Worm (Caenorhabditis elegans): Measurements from ENCODE around the gene C44H9.5.

The C44H9.5 gene

ce11 chrV:12814481-12814882, 35.2 kb downstream of the C44H9.5 start (continued):
- TF ChIP-seq elt-2 (tag; optimal IDR thresholded peaks at IDR 0.05) (no peak), snpc-4 (tag; optimal IDR thresholded peaks at IDR 0.05) (peak; percentile 28), nhr-11 (tag; optimal IDR thresholded peaks at IDR 0.05) (peak; percentile 9), nhr-71 (tag; optimal IDR thresholded peaks at IDR 0.05) (peak; percentile 87), ztf-4 (tag; optimal IDR thresholded peaks at IDR 0.05) (peak; percentile 38)

ce11 chrV:12814022-12814421, 35.6 kb downstream of the C44H9.5 start, which contains the start of gene ZC443.3:
ZC443.3 (minus strand) TSS chrV:12814122.
- peak; percentile 31 for TF ChIP-seq pag-3 (tag; optimal IDR thresholded peaks at IDR 0.05; ENCODE audit: borderline replicate concordance, insufficient read depth)
- no peak for TF ChIP-seq nhr-84 (tag; optimal IDR thresholded peaks at IDR 0.05)
- TF ChIP-seq sox-4 (tag; optimal IDR thresholded peaks at IDR 0.05), result no peak
- no peak for TF ChIP-seq ztf-11 (tag; optimal IDR thresholded peaks at IDR 0.05)
- no peak for TF ChIP-seq C16A3.4 (tag; optimal IDR thresholded peaks at IDR 0.05)
- TF ChIP-seq swsn-7 (tag; optimal IDR thresholded peaks at IDR 0.05), result no peak
- TF ChIP-seq sptf-1 (tag; optimal IDR thresholded peaks at IDR 0.05), result no peak
- TF ChIP-seq blmp-1 (tag; optimal IDR thresholded peaks at IDR 0.05), result peak; percentile 82
- no peak for TF ChIP-seq lin-13 (GFP tag; optimal IDR thresholded peaks at IDR 0.05)

DNA sequence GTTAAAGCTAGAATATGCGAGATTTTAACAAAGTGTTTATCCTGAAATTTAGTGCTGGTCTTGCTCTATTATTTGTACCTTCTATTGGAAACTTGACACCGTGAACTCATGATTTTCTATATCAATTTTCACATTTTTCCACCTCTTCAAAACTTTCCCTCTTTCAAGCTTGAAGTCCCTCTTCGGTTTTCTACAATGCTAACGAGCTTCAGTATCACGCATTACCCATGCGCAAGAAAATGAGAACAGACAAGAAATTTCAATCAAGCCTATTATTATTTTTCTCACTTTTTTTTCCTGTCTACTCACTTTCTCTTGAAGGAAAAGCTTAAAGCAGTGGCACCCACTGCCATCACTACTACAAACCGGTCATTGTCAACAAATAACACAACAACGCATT, 37.9 kb downstream of the C44H9.5 start:
- TF ChIP-seq rnt-1 (tag; optimal IDR thresholded peaks at IDR 0.05) (peak; percentile 4), xbp-1 (tag; optimal IDR thresholded peaks at IDR 0.05) (no peak), pax-3 (tag; optimal IDR thresholded peaks at IDR 0.05) (peak; percentile 50), unc-86 (tag; optimal IDR thresholded peaks at IDR 0.05) (no peak), efl-1 (optimal IDR thresholded peaks at IDR 0.05) (no peak), efl-1 (GFP tag; optimal IDR thresholded peaks at IDR 0.05 in 1 of 2) (peak in 1 of 2 experiments; percentile 43), unc-98 (GFP tag; IDR thresholded peaks at IDR 0.05) (no peak), ceh-82 (tag; optimal IDR thresholded peaks at IDR 0.05) (no peak), ama-1 (optimal IDR thresholded peaks at IDR 0.05) (peak; percentile 55), nhr-47 (tag; optimal IDR thresholded peaks at IDR 0.05) (no peak), mef-2 (tag; optimal IDR thresholded peaks at IDR 0.05) (no peak), egl-13 (tag; optimal IDR thresholded peaks at IDR 0.05) (no peak), snu-23 (GFP tag; optimal IDR thresholded peaks at IDR 0.05) (no peak)

DNA sequence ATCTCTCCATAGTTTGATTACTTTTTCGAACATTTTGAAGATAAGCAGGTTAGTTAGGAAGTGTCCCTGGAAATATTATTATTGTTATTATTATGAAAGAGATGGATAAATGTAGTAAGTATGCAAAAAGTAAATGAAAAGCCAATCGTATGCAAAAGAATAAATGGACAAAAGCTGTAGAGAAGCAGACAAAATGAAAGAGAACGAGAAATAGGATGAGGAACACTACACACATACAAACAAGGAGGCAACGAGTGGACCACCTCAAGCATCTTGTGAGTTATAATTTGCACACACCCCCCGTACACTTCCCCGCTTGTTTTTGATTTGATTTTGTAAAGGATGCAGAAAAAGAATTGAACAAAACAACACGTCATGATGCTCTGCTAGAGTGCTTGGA, 38.5 kb downstream of the C44H9.5 start, which contains the start of gene ZC443.2:
Gene ZC443.2 (minus strand): TSS at position 67 of the 400 bp plus-strand sequence.
- TF ChIP-seq ets-5 (GFP tag; IDR thresholded peaks at IDR 0.05) (no peak), hlh-4 (tag; optimal IDR thresholded peaks at IDR 0.05) (no peak), tlp-1 (tag; optimal IDR thresholded peaks at IDR 0.05) (no peak), nhr-71 (tag; optimal IDR thresholded peaks at IDR 0.05) (no peak), mdl-1 (tag; optimal IDR thresholded peaks at IDR 0.05) (no peak), efl-1 (optimal IDR thresholded peaks at IDR 0.05) (no peak), efl-1 (GFP tag; optimal IDR thresholded peaks at IDR 0.05 in 1 of 2) (no peak), egl-13 (tag; optimal IDR thresholded peaks at IDR 0.05) (no peak), nhr-90 (tag; optimal IDR thresholded peaks at IDR 0.05; ENCODE audit: poor library complexity) (no peak), mab-9 (GFP tag; IDR thresholded peaks at IDR 0.05) (no peak), rnt-1 (tag; optimal IDR thresholded peaks at IDR 0.05) (no peak), C34B4.2 (tag; optimal IDR thresholded peaks at IDR 0.05) (no peak), ceh-8 (GFP tag; optimal IDR thresholded peaks at IDR 0.05) (no peak), aha-1 (tag; optimal IDR thresholded peaks at IDR 0.05) (no peak), elt-3 (tag; optimal IDR thresholded peaks at IDR 0.05) (no peak), ztf-4 (tag; optimal IDR thresholded peaks at IDR 0.05) (no peak)

Measured in whole organism, L1 larva.